Worm (Caenorhabditis elegans): ENCODE results near the gene cin-4.

DNA sequence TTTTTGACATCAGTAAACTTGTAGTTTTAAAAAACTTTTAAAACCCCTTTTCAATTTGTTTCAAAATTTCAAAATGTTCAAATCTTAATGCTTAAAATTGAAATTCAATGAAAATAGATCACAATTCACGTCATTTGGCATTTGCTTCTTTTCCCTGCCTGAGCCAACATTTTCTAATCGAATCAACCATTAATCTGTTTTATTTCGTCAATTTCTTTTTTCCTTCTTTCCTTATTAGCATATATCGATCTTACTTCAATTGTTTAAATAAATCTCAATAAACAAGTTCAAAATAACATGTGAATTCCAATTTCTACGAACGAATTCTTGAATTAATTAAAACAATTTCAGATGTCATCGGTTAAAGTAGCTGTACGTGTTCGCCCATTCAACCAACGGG is 42.5 kb upstream of the cin-4 start:
- TF ChIP-seq him-1 (tag; optimal IDR thresholded peaks at IDR 0.05), result no peak
- TF ChIP-seq dao-5 (tag; optimal IDR thresholded peaks at IDR 0.05), result no peak
- no peak for TF ChIP-seq W03F9.2 (tag; optimal IDR thresholded peaks at IDR 0.05)

Measured in whole organism, L4/young adult.